Worm (Caenorhabditis elegans): ENCODE measurements around the gene F38H12.5.

- no peak for TF ChIP-seq W03F9.2 (tag; optimal IDR thresholded peaks at IDR 0.05)
- no peak for TF ChIP-seq him-1 (tag; optimal IDR thresholded peaks at IDR 0.05)
- no peak for TF ChIP-seq dao-5 (tag; optimal IDR thresholded peaks at IDR 0.05)
These were observed 47.0 kb downstream of the F38H12.5 start, which contains the start of gene C49G7.13 for ce11 chrV:4035811-4036210.
